Worm (Caenorhabditis elegans) whole organism, L4 larva: Measurements from ENCODE around the gene ZK354.9.

Experiments
- attf-4 ChIP-seq: sonication (generic microtip); optimal IDR thresholded peaks from 3 replicates; lab custom pipeline; 2017; ENCODE audit warnings: missing biosample characterization, missing genetic modification characterization
- pqm-1 ChIP-seq: sonication (generic microtip); optimal IDR thresholded peaks from 2 replicates; lab custom pipeline; 2017; ENCODE audit warnings: missing biosample characterization, missing genetic modification characterization
- unc-62 ChIP-seq, 3 experiments: fragments of 150-350 bp in 1 of 3; sonication (generic microtip); optimal IDR thresholded peaks in 2 of 3; peaks in 1 of 3; 1 replicate in 1 of 3; 2 replicates in 2 of 3; lab custom pipeline; 2014 to 2017; ENCODE audit warnings: missing biosample characterization in 3 of 3, missing genetic modification characterization in 3 of 3, missing genetic modification reagents in 3 of 3, missing genotype in 1 of 3

ce11 chrIV:5332178-5332577 lies 24.2 kb upstream of the ZK354.9 start, which contains the start of gene Y4C6B.3:
- TF ChIP-seq attf-4 (tag; lab: Kevin White, UChicago): no peak
- no peak for TF ChIP-seq unc-62 (GFP tag; optimal IDR thresholded peaks at IDR 0.05 in 1 of 2; lab: Kevin White, UChicago)
- no peak for TF ChIP-seq unc-62 (tag; optimal IDR thresholded peaks at IDR 0.05; lab: Kevin White, UChicago)
- no peak for TF ChIP-seq pqm-1 (tag; lab: Kevin White, UChicago)
